Fruit fly (Drosophila melanogaster) whole organism, wandering third instar larva: Measurements from ENCODE around the gene CG3557.

Experiments
- Abd-B ChIP-seq: fragments of >200 bp; optimal IDR thresholded peaks from 2 replicates; lab custom pipeline; 2017; ENCODE audit warnings: missing biosample characterization, missing genetic modification characterization
- CG32264 ChIP-seq: fragments of 200-800 bp; sonication (Bioruptor generic); optimal IDR thresholded peaks from 2 replicates; lab custom pipeline; 2016; ENCODE audit warnings: missing biosample characterization, missing genetic modification characterization
- CG9705 ChIP-seq: fragments of 200-800 bp; sonication (Bioruptor generic); optimal IDR thresholded peaks from 2 replicates; lab custom pipeline; 2018; ENCODE audit warnings: missing biosample characterization, mild to moderate bottlenecking, missing genetic modification characterization
- CrebA ChIP-seq: fragments of 200-800 bp; sonication (Bioruptor generic); optimal IDR thresholded peaks from 2 replicates; lab custom pipeline; 2016; ENCODE audit warnings: missing biosample characterization, mild to moderate bottlenecking, missing genetic modification characterization, borderline replicate concordance
- Dfd ChIP-seq: fragments of >200 bp; optimal IDR thresholded peaks from 2 replicates; lab custom pipeline; 2017; ENCODE audit warnings: missing biosample characterization, missing genetic modification characterization
- Dif ChIP-seq: fragments of 200-275, 200-300 bp; sonication (Bioruptor generic); optimal IDR thresholded peaks from 2 replicates; lab custom pipeline; 2018; ENCODE audit warnings: missing biosample characterization, missing genetic modification characterization; ENCODE audit not compliant: partially characterized antibody
- GATAd ChIP-seq: sonication (Bioruptor generic); optimal IDR thresholded peaks from 2 replicates; lab custom pipeline; 2016; ENCODE audit warnings: missing biosample characterization, missing genetic modification characterization
- HLH106 ChIP-seq: fragments of 200-800 bp; optimal IDR thresholded peaks from 3 replicates; lab custom pipeline; 2019; ENCODE audit warnings: missing biosample characterization, mild to moderate bottlenecking, missing genetic modification characterization, moderate library complexity
- Hnf4 ChIP-seq: fragments of 200-800 bp; sonication (Bioruptor generic); optimal IDR thresholded peaks from 2 replicates; lab custom pipeline; 2016; ENCODE audit warnings: missing biosample characterization, mild to moderate bottlenecking, missing genetic modification characterization
- Hr78 ChIP-seq: fragments of >200 bp; optimal IDR thresholded peaks from 2 replicates; lab custom pipeline; 2017; ENCODE audit warnings: missing biosample characterization, missing genetic modification characterization
- Hr83 ChIP-seq: fragments of 200-300 bp; sonication (Bioruptor generic); optimal IDR thresholded peaks from 2 replicates; lab custom pipeline; 2016; ENCODE audit warnings: missing biosample characterization, mild to moderate bottlenecking, missing genetic modification characterization, moderate library complexity; ENCODE audit not compliant: poor library complexity, severe bottlenecking
- Jra ChIP-seq: sonication (Bioruptor generic); optimal IDR thresholded peaks from 2 replicates; lab custom pipeline; 2016; ENCODE audit warnings: missing biosample characterization, missing genetic modification characterization
- Mio ChIP-seq: sonication (Bioruptor generic); optimal IDR thresholded peaks from 2 replicates; lab custom pipeline; 2016; ENCODE audit warnings: missing biosample characterization, missing genetic modification characterization
- Myc ChIP-seq: fragments of >200 bp; optimal IDR thresholded peaks from 2 replicates; lab custom pipeline; 2017
- N ChIP-seq: fragments of >200 bp; optimal IDR thresholded peaks from 2 replicates; lab custom pipeline; 2018; ENCODE audit warnings: missing biosample characterization, missing external identifiers, missing genetic modification characterization
- OdsH ChIP-seq: fragments of 200-800 bp; sonication (Bioruptor generic); optimal IDR thresholded peaks from 2 replicates; lab custom pipeline; 2016; ENCODE audit warnings: missing biosample characterization, mild to moderate bottlenecking, missing genetic modification characterization
- Rel ChIP-seq, 2 experiments: fragments of 200-800 bp; sonication (Bioruptor generic) in 1 of 2; optimal IDR thresholded peaks; 2 replicates in 1 of 2; 3 replicates in 1 of 2; lab custom pipeline; 2016 to 2019; ENCODE audit warnings: mild to moderate bottlenecking in 2 of 2, missing biosample characterization in 2 of 2, missing genetic modification characterization in 2 of 2, moderate library complexity in 1 of 2
- Sp1 ChIP-seq: fragments of 200-800 bp; sonication (Bioruptor generic); optimal IDR thresholded peaks from 3 replicates; lab custom pipeline; 2019; ENCODE audit warnings: missing biosample characterization, mild to moderate bottlenecking, missing genetic modification characterization, moderate library complexity
- Vsx2 ChIP-seq: fragments of 200-300, 225-300 bp; sonication (Bioruptor generic); optimal IDR thresholded peaks from 2 replicates; lab custom pipeline; 2018; ENCODE audit warnings: missing biosample characterization, missing genetic modification characterization; ENCODE audit not compliant: partially characterized antibody
- br ChIP-seq: fragments of 200-800 bp; sonication (Bioruptor generic); optimal IDR thresholded peaks from 2 replicates; lab custom pipeline; 2016; ENCODE audit warnings: missing biosample characterization, missing genetic modification characterization
- brk ChIP-seq: fragments of 200-800 bp; sonication (Bioruptor generic); optimal IDR thresholded peaks from 2 replicates; lab custom pipeline; 2016; ENCODE audit warnings: missing biosample characterization, mild to moderate bottlenecking, missing genetic modification characterization
- dl ChIP-seq, 2 experiments: fragments of 175-275, 200-275 bp in 1 of 2; fragments of 200-275 bp in 1 of 2; sonication (Bioruptor generic); optimal IDR thresholded peaks; lab custom pipeline; 2018; ENCODE audit warnings: mild to moderate bottlenecking in 2 of 2, missing biosample characterization in 2 of 2, missing genetic modification characterization in 2 of 2, moderate library complexity in 2 of 2; ENCODE audit not compliant: partially characterized antibody in 2 of 2, insufficient read depth in 1 of 2
- dmrt93B ChIP-seq: fragments of 200-800 bp; sonication (Bioruptor generic); optimal IDR thresholded peaks from 2 replicates; lab custom pipeline; 2018; ENCODE audit warnings: missing biosample characterization, mild to moderate bottlenecking, missing genetic modification characterization
- dsf ChIP-seq: sonication (Bioruptor generic); optimal IDR thresholded peaks from 2 replicates; lab custom pipeline; 2016; ENCODE audit warnings: missing biosample characterization, missing genetic modification characterization, borderline replicate concordance
- ey ChIP-seq: fragments of 200-800 bp; sonication (Bioruptor generic); optimal IDR thresholded peaks from 2 replicates; lab custom pipeline; 2016; ENCODE audit warnings: missing biosample characterization, missing genetic modification characterization
- foxo ChIP-seq, 2 experiments: fragments of 200-800 bp; sonication (Bioruptor generic); optimal IDR thresholded peaks; 2 replicates in 1 of 2; 3 replicates in 1 of 2; lab custom pipeline; 2016 to 2017; ENCODE audit warnings: missing biosample characterization in 2 of 2, missing genetic modification characterization in 2 of 2
- fru ChIP-seq: fragments of 200-800 bp; sonication (Bioruptor generic); optimal IDR thresholded peaks from 3 replicates; lab custom pipeline; 2016; ENCODE audit warnings: missing biosample characterization, mild to moderate bottlenecking, missing genetic modification characterization
- h ChIP-seq: fragments of 200-800 bp; sonication (Bioruptor generic); optimal IDR thresholded peaks from 3 replicates; lab custom pipeline; 2016; ENCODE audit warnings: missing biosample characterization, mild to moderate bottlenecking, missing genetic modification characterization
- jim ChIP-seq: fragments of 175-275, 200-325 bp; sonication (Bioruptor generic); optimal IDR thresholded peaks from 2 replicates; lab custom pipeline; 2016; ENCODE audit warnings: missing biosample characterization, mild to moderate bottlenecking, missing genetic modification characterization
- lola ChIP-seq: fragments of >200 bp; optimal IDR thresholded peaks from 2 replicates; lab custom pipeline; 2017; ENCODE audit warnings: missing biosample characterization, missing genetic modification characterization
- pan ChIP-seq: fragments of >200 bp; optimal IDR thresholded peaks from 2 replicates; lab custom pipeline; 2017
- psq ChIP-seq: fragments of 200-800 bp; sonication (Bioruptor generic); optimal IDR thresholded peaks from 3 replicates; lab custom pipeline; 2017; ENCODE audit warnings: missing biosample characterization, mild to moderate bottlenecking, missing genetic modification characterization, moderate library complexity
- rgr ChIP-seq: fragments of 200-800 bp; sonication (Bioruptor generic); optimal IDR thresholded peaks from 3 replicates; lab custom pipeline; 2016; ENCODE audit warnings: missing biosample characterization, mild to moderate bottlenecking, missing genetic modification characterization
- sage ChIP-seq: fragments of 200-800 bp; sonication (Bioruptor generic); optimal IDR thresholded peaks from 2 replicates; lab custom pipeline; 2016; ENCODE audit warnings: missing biosample characterization, mild to moderate bottlenecking, missing genetic modification characterization
- sv ChIP-seq: fragments of 200-800 bp; sonication (Bioruptor generic); optimal IDR thresholded peaks from 3 replicates; lab custom pipeline; 2016; ENCODE audit warnings: missing biosample characterization, missing genetic modification characterization
- tai ChIP-seq: sonication (Bioruptor generic); optimal IDR thresholded peaks from 2 replicates; lab custom pipeline; 2016; ENCODE audit warnings: missing biosample characterization, missing genetic modification characterization
- usp ChIP-seq: fragments of >200 bp; optimal IDR thresholded peaks from 2 replicates; lab custom pipeline; 2017; ENCODE audit warnings: missing biosample characterization, missing genetic modification characterization
- woc ChIP-seq: sonication (Bioruptor generic); optimal IDR thresholded peaks from 2 replicates; lab custom pipeline; 2016; ENCODE audit warnings: missing biosample characterization, mild to moderate bottlenecking, missing genetic modification characterization

The CG3557 gene

DNA sequence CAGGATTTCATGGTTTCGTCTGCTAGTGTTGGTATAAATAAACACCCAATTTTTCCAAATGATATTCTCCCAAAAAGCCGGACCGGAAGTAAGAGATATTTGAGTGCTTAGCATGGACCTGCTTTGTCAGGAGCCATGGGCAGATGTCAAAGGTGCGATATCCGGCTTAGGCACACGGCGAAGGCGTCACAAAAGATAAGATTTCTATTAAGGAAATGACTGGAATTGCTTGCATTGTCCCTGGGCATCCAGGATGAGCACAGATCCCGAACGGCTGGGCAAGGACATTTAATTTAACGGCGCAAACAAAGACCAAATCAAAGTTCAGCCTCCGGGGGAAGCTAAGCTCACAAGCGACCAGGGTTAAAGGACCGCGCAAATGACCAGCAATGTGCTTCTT lies at the start of gene CG3557:
Gene CG3557 (minus strand): TSS at position 101 of the 400 bp plus-strand sequence.
- no peak for TF ChIP-seq HLH106 (tag; lab: Kevin White, UChicago)
- TF ChIP-seq foxo (GFP tag; optimal IDR thresholded peaks at IDR 0.05; lab: Kevin White, UChicago): no peak
- no peak for TF ChIP-seq CG32264 (GFP tag; lab: Kevin White, UChicago)
- no peak for TF ChIP-seq jim (GFP tag; lab: Kevin White, UChicago)
- TF ChIP-seq Hnf4 (GFP tag; lab: Kevin White, UChicago): no peak

DNA sequence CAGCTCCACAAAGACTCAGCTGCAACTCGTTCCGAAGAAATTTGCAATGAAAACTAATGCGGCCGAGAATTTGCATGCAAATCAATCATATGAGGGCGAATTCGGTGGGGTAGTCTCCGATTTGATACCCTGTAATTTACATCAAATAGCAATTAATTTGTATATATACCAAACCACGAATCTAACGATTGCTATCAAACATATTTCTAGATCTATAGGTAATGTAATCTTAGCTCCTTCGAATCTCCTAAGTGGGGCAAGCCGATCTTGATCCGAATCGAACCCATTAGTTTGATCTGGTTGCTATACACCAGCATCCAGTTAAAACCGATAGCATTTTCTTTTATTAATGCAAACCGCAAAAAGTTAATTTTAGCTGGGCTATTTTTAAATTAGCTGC lies 48.6 kb upstream of the CG3557 start:
- no peak for TF ChIP-seq psq (GFP tag; lab: Kevin White, UChicago)
- TF ChIP-seq GATAd (GFP tag; lab: Kevin White, UChicago): no peak
- no peak for TF ChIP-seq OdsH
- TF ChIP-seq usp (GFP tag; lab: Kevin White, UChicago): no peak
- TF ChIP-seq foxo (GFP tag; optimal IDR thresholded peaks at IDR 0.05; lab: Kevin White, UChicago): no peak
- TF ChIP-seq dmrt93B (GFP tag; lab: Kevin White, UChicago): no peak
- no peak for TF ChIP-seq HLH106 (tag; lab: Kevin White, UChicago)
- TF ChIP-seq Myc: no peak
- TF ChIP-seq lola: no peak
- TF ChIP-seq Rel (GFP tag; optimal IDR thresholded peaks at IDR 0.05; lab: Kevin White, UChicago): no peak
- no peak for TF ChIP-seq Rel (tag; optimal IDR thresholded peaks at IDR 0.05; lab: Kevin White, UChicago)
- no peak for TF ChIP-seq sv (GFP tag; lab: Kevin White, UChicago)

DNA sequence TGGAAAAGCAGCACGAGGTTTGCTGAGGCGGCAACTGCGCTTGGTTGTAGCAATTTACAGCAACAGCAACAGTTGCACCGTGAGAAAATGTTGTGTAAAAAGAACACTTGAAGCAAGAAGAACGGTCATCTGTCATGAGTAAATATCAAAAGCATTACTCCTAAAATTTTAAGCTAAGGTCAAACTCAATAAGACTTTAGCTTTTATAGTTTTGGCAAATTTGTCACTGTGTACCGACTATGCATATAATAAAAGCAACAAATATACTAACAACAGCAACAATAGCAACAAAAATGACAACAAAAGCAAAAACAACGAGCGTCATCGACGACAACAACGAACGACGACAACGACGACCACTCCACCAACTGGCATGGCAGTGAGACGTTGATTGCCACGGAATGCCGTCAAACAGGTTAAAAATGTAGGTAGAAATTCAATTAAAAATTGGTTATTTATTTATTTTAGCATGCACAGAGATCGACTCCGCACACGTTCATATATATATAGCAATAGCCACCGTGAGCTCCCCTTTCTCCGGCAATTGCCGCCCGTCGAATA lies 48.0 kb upstream of the CG3557 start:
- TF ChIP-seq Jra (GFP tag; lab: Kevin White, UChicago): peak; percentile 63
- peak; percentile 89 for TF ChIP-seq ey (GFP tag; lab: Kevin White, UChicago)
- peak; percentile 36 for TF ChIP-seq Hr83 (GFP tag; lab: Kevin White, UChicago)
- TF ChIP-seq foxo (GFP tag; optimal IDR thresholded peaks at IDR 0.05; lab: Kevin White, UChicago): peak; percentile 10 to 88
- peak; percentile 84 for TF ChIP-seq OdsH
- TF ChIP-seq Dif (GFP tag; lab: Kevin White, UChicago): peak; percentile 7
- no peak for TF ChIP-seq CrebA (GFP tag; lab: Kevin White, UChicago)
- TF ChIP-seq jim (GFP tag; lab: Kevin White, UChicago): no peak
- TF ChIP-seq Dfd (GFP tag; lab: Kevin White, UChicago): no peak
- peak; percentile 89 for TF ChIP-seq rgr
- peak; percentile 86 for TF ChIP-seq Sp1 (GFP tag; lab: Kevin White, UChicago)
- peak; percentile 79 for TF ChIP-seq CG32264 (GFP tag; lab: Kevin White, UChicago)
- no peak for TF ChIP-seq usp (GFP tag; lab: Kevin White, UChicago)
- TF ChIP-seq Hr78 (GFP tag; lab: Kevin White, UChicago): no peak
- peak; percentile 63 for TF ChIP-seq sv (GFP tag; lab: Kevin White, UChicago)
- TF ChIP-seq h (GFP tag; lab: Kevin White, UChicago): peak; percentile 91
- TF ChIP-seq HLH106 (tag; lab: Kevin White, UChicago): peak; percentile 91
- TF ChIP-seq Vsx2 (GFP tag; lab: Kevin White, UChicago): peak; percentile 17
- TF ChIP-seq dmrt93B (GFP tag; lab: Kevin White, UChicago): peak; percentile 76
- TF ChIP-seq br (GFP tag; lab: Kevin White, UChicago): peak; percentile 89
- no peak for TF ChIP-seq Abd-B
- TF ChIP-seq fru (GFP tag; lab: Kevin White, UChicago): peak; percentile 89
- TF ChIP-seq CG9705 (GFP tag; lab: Kevin White, UChicago): peak; percentile 79
- TF ChIP-seq Mio (GFP tag; lab: Kevin White, UChicago): peak; percentile 45
- TF ChIP-seq dl (GFP tag; optimal IDR thresholded peaks at IDR 0.05; lab: Kevin White, UChicago; ENCODE audit: insufficient read depth in 1 of 2, partially characterized antibody in 2 of 2): no peak
- peak; percentile 86 for TF ChIP-seq Hnf4 (GFP tag; lab: Kevin White, UChicago)
- TF ChIP-seq N (GFP tag; lab: Kevin White, UChicago): no peak
- no peak for TF ChIP-seq Myc
- TF ChIP-seq Rel (GFP tag; optimal IDR thresholded peaks at IDR 0.05; lab: Kevin White, UChicago): no peak
- TF ChIP-seq Rel (tag; optimal IDR thresholded peaks at IDR 0.05; lab: Kevin White, UChicago): peak; percentile 56
- no peak for TF ChIP-seq dsf (GFP tag; lab: Kevin White, UChicago)
- TF ChIP-seq brk: peak; percentile 46
- peak; percentile 78 for TF ChIP-seq tai (GFP tag; lab: Kevin White, UChicago)
- peak; percentile 74 for TF ChIP-seq woc (GFP tag; lab: Kevin White, UChicago)
- TF ChIP-seq sage (GFP tag; lab: Kevin White, UChicago): peak; percentile 76
- TF ChIP-seq GATAd (GFP tag; lab: Kevin White, UChicago): peak; percentile 52
- no peak for TF ChIP-seq pan (lab: Kevin White, UChicago)
- peak; percentile 72 for TF ChIP-seq psq (GFP tag; lab: Kevin White, UChicago)
